Worm (Caenorhabditis elegans): ENCODE measurements around the gene gly-20.

gly-20 gene

ce11 chrV:11314025-11314880 is 31.9 kb downstream of the gly-20 start (continued):
- TF ChIP-seq tlf-1 (GFP tag; optimal IDR thresholded peaks at IDR 0.05) (peak; percentile 93), lsy-27 (tag; optimal IDR thresholded peaks at IDR 0.05; ENCODE audit: borderline replicate concordance, insufficient read depth) (peak; percentile 92), C17E4.6 (GFP tag; IDR thresholded peaks at IDR 0.05) (peak; percentile 94), lin-54 (GFP tag; optimal IDR thresholded peaks at IDR 0.05) (peak; percentile 89), ztf-26 (tag; optimal IDR thresholded peaks at IDR 0.05) (peak; percentile 95), ama-1 (optimal IDR thresholded peaks at IDR 0.05) (no peak), ama-1 (GFP tag; optimal IDR thresholded peaks at IDR 0.05) (peak; percentile 95 to 96), lsl-1 (GFP tag; optimal IDR thresholded peaks at IDR 0.05) (peak; percentile 74), B0035.1 (tag; optimal IDR thresholded peaks at IDR 0.05) (peak; percentile 92), bed-2 (GFP tag; IDR thresholded peaks at IDR 0.05) (peak; percentile 87), dox-1 (GFP tag; IDR thresholded peaks at IDR 0.05) (peak; percentile 98), Y79H2A.3 (GFP tag; conservative IDR thresholded peaks at IDR 0.05) (peak; percentile 93), lin-26 (GFP tag; IDR thresholded peaks at IDR 0.05) (peak; percentile 100), unc-62 (GFP tag; optimal IDR thresholded peaks at IDR 0.05) (peak; percentile 25), F55B11.4 (tag; optimal IDR thresholded peaks at IDR 0.05; ENCODE audit: borderline replicate concordance, insufficient read depth) (peak; percentile 25), ztf-25 (GFP tag; IDR thresholded peaks at IDR 0.05) (peak; percentile 99), snpc-1.1 (tag; optimal IDR thresholded peaks at IDR 0.05; ENCODE audit: insufficient read depth) (peak; percentile 87), him-1 (tag; optimal IDR thresholded peaks at IDR 0.05) (peak; percentile 96), athp-1 (tag; optimal IDR thresholded peaks at IDR 0.05) (peak; percentile 98), efl-1 (GFP tag; optimal IDR thresholded peaks at IDR 0.05) (peak; percentile 53), ZK185.1 (tag; optimal IDR thresholded peaks at IDR 0.05; ENCODE audit: poor library complexity, severe bottlenecking) (peak; percentile 94), T07F8.4 (tag; optimal IDR thresholded peaks at IDR 0.05) (peak; percentile 96), hlh-26 (GFP tag; conservative IDR thresholded peaks at IDR 0.05) (peak; percentile 84), sptf-2 (GFP tag; optimal IDR thresholded peaks at IDR 0.05) (peak; percentile 99), madf-3 (GFP tag; IDR thresholded peaks at IDR 0.05) (peak; percentile 94), repo-1 (tag; optimal IDR thresholded peaks at IDR 0.05) (peak; percentile 97), B0336.3 (GFP tag; IDR thresholded peaks at IDR 0.05) (peak; percentile 97), zim-3 (tag; optimal IDR thresholded peaks at IDR 0.05) (peak; percentile 99), nhr-27 (tag; optimal IDR thresholded peaks at IDR 0.05) (peak; percentile 99), attf-5 (GFP tag; optimal IDR thresholded peaks at IDR 0.05) (peak; percentile 96), cebp-2 (GFP tag; IDR thresholded peaks at IDR 0.05) (peak; percentile 99), F23B12.7 (tag; optimal IDR thresholded peaks at IDR 0.05; ENCODE audit: insufficient read depth) (peak; percentile 92), ztf-3 (GFP tag; optimal IDR thresholded peaks at IDR 0.05) (peak; percentile 92), dpl-1 (GFP tag; optimal IDR thresholded peaks at IDR 0.05) (peak; percentile 61), nhr-179 (tag; optimal IDR thresholded peaks at IDR 0.05) (peak; percentile 83), T26A5.8 (tag; optimal IDR thresholded peaks at IDR 0.05) (peak; percentile 99), ets-4 (GFP tag; optimal IDR thresholded peaks at IDR 0.05) (peak; percentile 99), F37B4.10 (GFP tag; IDR thresholded peaks at IDR 0.05) (peak; percentile 98; the same call in 1 of the 2 replicates), pha-4 (tag; optimal IDR thresholded peaks at IDR 0.05) (no peak), bed-1 (GFP tag; IDR thresholded peaks at IDR 0.05) (peak; percentile 98), Y56A3A.18 (GFP tag; IDR thresholded peaks at IDR 0.05) (peak; percentile 99), D2030.7 (GFP tag; IDR thresholded peaks at IDR 0.05) (peak; percentile 92), ztf-18 (tag; optimal IDR thresholded peaks at IDR 0.05) (peak; percentile 88), sea-2 (GFP tag; IDR thresholded peaks at IDR 0.05) (peak; percentile 94), ceh-27 (GFP tag; optimal IDR thresholded peaks at IDR 0.05) (peak; percentile 99), F49E8.2 (tag; optimal IDR thresholded peaks at IDR 0.05; ENCODE audit: insufficient read depth) (peak; percentile 93), egl-18 (GFP tag; IDR thresholded peaks at IDR 0.05) (peak; percentile 92)
